Fruit fly (Drosophila melanogaster): ENCODE measurements around the gene Archease.

Gene Archease

DNA sequence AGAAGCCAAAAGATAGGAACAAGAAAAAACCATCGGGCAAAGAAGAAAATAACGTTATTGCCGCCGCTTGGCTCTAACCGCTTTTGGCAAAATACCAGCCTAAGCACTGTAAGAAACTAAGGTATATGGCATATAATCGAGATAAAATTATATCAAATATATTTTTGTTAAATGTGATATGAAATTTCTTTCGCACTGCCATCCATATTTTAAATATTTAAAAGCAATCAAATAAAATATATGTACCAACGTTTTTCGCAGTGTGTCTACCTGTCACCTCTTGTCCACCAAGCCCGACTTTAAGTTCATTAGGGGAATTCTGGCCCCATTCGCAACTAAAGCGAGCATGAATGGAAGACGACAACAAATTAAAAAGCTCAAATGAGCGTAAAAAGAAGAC lies 35.0 kb downstream of the Archease start (continued):
- TF ChIP-seq CG42726 (GFP tag; IDR thresholded peaks at IDR 0.05; ENCODE audit: partially characterized antibody) (no peak), HLH4C (GFP tag; IDR thresholded peaks at IDR 0.05; ENCODE audit: partially characterized antibody) (no peak), fu2 (GFP tag; optimal IDR thresholded peaks at IDR 0.05) (no peak), wor (GFP tag; IDR thresholded peaks at IDR 0.05) (0 out of 2 replicates have a peak, but pooled peaks have one; percentile 16)

DNA sequence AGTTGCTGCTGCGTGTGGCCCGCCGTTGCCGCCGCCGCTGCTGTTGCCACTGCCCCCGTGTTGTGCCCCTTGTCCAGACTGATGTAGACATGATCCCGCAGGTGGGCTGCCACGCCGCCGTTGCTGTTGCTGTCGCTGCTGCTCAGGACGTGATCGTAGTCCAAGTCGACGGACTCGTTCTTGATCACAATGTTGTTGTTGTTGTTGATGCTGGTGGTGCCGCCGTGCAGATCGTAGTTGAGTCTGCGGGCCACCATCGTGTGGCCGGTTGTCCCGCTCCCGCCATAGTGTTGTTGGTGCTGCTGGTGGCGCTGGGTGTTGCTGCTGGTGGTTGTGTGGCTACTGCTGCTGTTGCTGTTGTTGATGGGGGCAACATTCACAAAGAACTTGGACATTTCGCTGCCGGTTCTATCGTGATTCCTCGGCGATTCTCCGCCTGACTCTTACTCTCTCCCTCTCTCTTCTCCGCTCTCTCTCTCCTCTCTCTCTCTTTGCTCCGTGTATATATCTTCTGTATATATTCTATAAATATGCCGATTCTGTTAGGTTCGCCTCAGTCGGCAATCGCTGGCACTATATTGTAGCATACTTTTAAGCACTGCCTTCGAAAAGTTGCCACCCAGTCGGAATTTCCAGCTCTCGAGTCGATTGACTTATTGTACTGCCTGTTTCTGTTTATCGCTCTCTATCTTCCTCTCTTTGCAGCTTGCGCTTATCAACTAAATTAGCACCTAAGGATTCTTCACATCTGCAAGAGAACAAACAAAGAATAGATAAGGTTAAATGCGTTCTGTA lies 36.5 kb downstream of the Archease start:
- TF ChIP-seq CG7357 (GFP tag; IDR thresholded peaks at IDR 0.05) (no peak), CG13894 (tag; optimal IDR thresholded peaks at IDR 0.05) (peak; percentile 83), ranshi (GFP tag; IDR thresholded peaks at IDR 0.05) (no peak), sc (optimal IDR thresholded peaks at IDR 0.05) (no peak), sc (GFP tag; optimal IDR thresholded peaks at IDR 0.05) (no peak), pros (GFP tag; optimal IDR thresholded peaks at IDR 0.05) (peak; percentile 47), zfh1 (GFP tag; IDR thresholded peaks at IDR 0.05) (peak; percentile 19; the same call in 1 of the 3 replicates), CG17912 (GFP tag; optimal IDR thresholded peaks at IDR 0.05) (peak; percentile 2), CG34422 (GFP tag; IDR thresholded peaks at IDR 0.05) (no peak), CG12744 (GFP tag; optimal IDR thresholded peaks at IDR 0.05) (peak; percentile 1), CG32772 (GFP tag; IDR thresholded peaks at IDR 0.05) (no peak), dmrt11E (tag; optimal IDR thresholded peaks at IDR 0.05) (no peak), Dad (GFP tag; optimal IDR thresholded peaks at IDR 0.05) (no peak), Nf-YB (GFP tag; optimal IDR thresholded peaks at IDR 0.05) (peak; percentile 18), z (GFP tag; IDR thresholded peaks at IDR 0.05) (peak; percentile 53; the same call in 1 of the 3 replicates), CG31365 (tag; optimal IDR thresholded peaks at IDR 0.05) (peak; percentile 15), CG3281 (GFP tag; optimal IDR thresholded peaks at IDR 0.05) (no peak), ssp (GFP tag; IDR thresholded peaks at IDR 0.05) (no peak), pzg (GFP tag; optimal IDR thresholded peaks at IDR 0.05) (peak; percentile 20), seq (GFP tag; IDR thresholded peaks at IDR 0.05) (no peak), ci (GFP tag; IDR thresholded peaks at IDR 0.05) (peak; percentile 66; the same call in 2 of the 3 replicates), tup (GFP tag; optimal IDR thresholded peaks at IDR 0.05) (no peak), CG10267 (tag; optimal IDR thresholded peaks at IDR 0.05) (no peak), CG6854 (GFP tag; optimal IDR thresholded peaks at IDR 0.05) (no peak), ewg (GFP tag; optimal IDR thresholded peaks at IDR 0.05) (no peak), Six4 (GFP tag; optimal IDR thresholded peaks at IDR 0.05) (no peak), CG1832 (GFP tag; optimal IDR thresholded peaks at IDR 0.05) (no peak), CG16863 (GFP tag; optimal IDR thresholded peaks at IDR 0.05) (no peak), Ets97D (GFP tag; optimal IDR thresholded peaks at IDR 0.05) (peak; percentile 24), Lhr (GFP tag; optimal IDR thresholded peaks at IDR 0.05) (peak; percentile 52), Xrp1 (GFP tag; IDR thresholded peaks at IDR 0.05) (no peak), pita (GFP tag; optimal IDR thresholded peaks at IDR 0.05) (no peak), inv (GFP tag; IDR thresholded peaks at IDR 0.05; ENCODE audit: partially characterized antibody) (no peak), CG17385 (GFP tag; optimal IDR thresholded peaks at IDR 0.05) (peak; percentile 32), CG4360 (GFP tag; IDR thresholded peaks at IDR 0.05) (peak; percentile 78), zfh2 (GFP tag; optimal IDR thresholded peaks at IDR 0.05) (no peak), h (optimal IDR thresholded peaks at IDR 0.05) (no peak), CG3838 (GFP tag; optimal IDR thresholded peaks at IDR 0.05) (no peak), CG12299 (tag; optimal IDR thresholded peaks at IDR 0.05) (no peak), CG4820 (GFP tag; optimal IDR thresholded peaks at IDR 0.05) (no peak), trh (GFP tag; optimal IDR thresholded peaks at IDR 0.05) (no peak), HLH54F (GFP tag; optimal IDR thresholded peaks at IDR 0.05) (no peak), HmgZ (tag; optimal IDR thresholded peaks at IDR 0.05) (peak; percentile 18), Hr3 (GFP tag; optimal IDR thresholded peaks at IDR 0.05) (no peak), twi (tag; optimal IDR thresholded peaks at IDR 0.05) (no peak)
